Worm (Caenorhabditis elegans) whole organism, early embryonic: Measurements from ENCODE around the gene F09C6.3.

Experiments
- B0310.2 ChIP-seq: sonication (generic microtip); optimal IDR thresholded peaks from 2 replicates; lab custom pipeline; 2016; ENCODE audit warnings: mild to moderate bottlenecking, missing genetic modification characterization, missing compliant biosample characterization
- F13C5.2 ChIP-seq: sonication (generic microtip); optimal IDR thresholded peaks from 2 replicates; lab custom pipeline; 2017; ENCODE audit warnings: mild to moderate bottlenecking, missing genetic modification characterization, inconsistent platforms, missing compliant biosample characterization
- aly-1 ChIP-seq: sonication (generic microtip); optimal IDR thresholded peaks from 2 replicates; lab custom pipeline; 2016; ENCODE audit warnings: missing genetic modification characterization, missing compliant biosample characterization
- ama-1 ChIP-seq: fragments of 150-350 bp; optimal IDR thresholded peaks from 2 replicates; lab custom pipeline; 2014
- ceh-13 ChIP-seq: fragments of 200-800 bp; sonication (Bioruptor generic); optimal IDR thresholded peaks from 2 replicates; lab custom pipeline; 2018; ENCODE audit warnings: mild to moderate bottlenecking, missing genetic modification characterization, missing compliant biosample characterization
- ceh-36 ChIP-seq: sonication (generic microtip); optimal IDR thresholded peaks from 2 replicates; lab custom pipeline; 2016; ENCODE audit warnings: missing genetic modification characterization, inconsistent platforms, missing compliant biosample characterization
- ets-7 ChIP-seq: sonication (generic microtip); optimal IDR thresholded peaks from 2 replicates; lab custom pipeline; 2016; ENCODE audit warnings: missing genotype, missing genetic modification characterization, missing compliant biosample characterization
- flt-1 ChIP-seq: fragments of 200-800 bp; sonication (Bioruptor generic); IDR thresholded peaks from 2 replicates; pipeline ENCODE4 v1.3.6; 2022; ENCODE audit warnings: missing genetic modification characterization, missing compliant biosample characterization
- hmbx-1 ChIP-seq: sonication (generic microtip); optimal IDR thresholded peaks from 2 replicates; lab custom pipeline; 2016; ENCODE audit warnings: mild to moderate bottlenecking, missing genetic modification characterization, missing compliant biosample characterization
- hmg-4 ChIP-seq: fragments of 200-800 bp; sonication (Bioruptor generic); optimal IDR thresholded peaks from 2 replicates; lab custom pipeline; 2018; ENCODE audit warnings: mild to moderate bottlenecking, missing genetic modification characterization, missing compliant biosample characterization
- hnd-1 ChIP-seq: sonication (generic microtip); optimal IDR thresholded peaks from 2 replicates; lab custom pipeline; 2016; ENCODE audit warnings: missing genetic modification characterization, missing compliant biosample characterization
- pes-1 ChIP-seq: fragments of 200-800 bp; sonication (Bioruptor generic); IDR thresholded peaks from 2 replicates; pipeline ENCODE4 v1.3.6; 2022; ENCODE audit warnings: missing genetic modification reagents, missing genetic modification characterization, missing compliant biosample characterization
- scrt-1 ChIP-seq: fragments of 200-800 bp; sonication (Bioruptor generic); IDR thresholded peaks from 2 replicates; pipeline ENCODE4 v1.3.6; 2022; ENCODE audit warnings: missing genetic modification characterization, missing compliant biosample characterization
- sea-1 ChIP-seq: fragments of 200-800 bp; sonication (Bioruptor generic); conservative IDR thresholded peaks from 2 replicates; pipeline ENCODE4 v1.3.6; 2022; ENCODE audit warnings: missing genetic modification characterization, missing compliant biosample characterization
- tbx-11 ChIP-seq: fragments of 200-800 bp; sonication (Bioruptor generic); IDR thresholded peaks from 2 replicates; pipeline ENCODE4 v1.3.6; 2022; ENCODE audit warnings: missing genetic modification characterization, missing compliant biosample characterization
- tbx-37 ChIP-seq: fragments of 200-800 bp; sonication (Bioruptor generic); conservative IDR thresholded peaks from 2 replicates; pipeline ENCODE4 v1.3.6; 2022; ENCODE audit warnings: missing genetic modification reagents, missing genetic modification characterization, missing compliant biosample characterization
- tra-4 ChIP-seq: sonication (generic microtip); optimal IDR thresholded peaks from 2 replicates; lab custom pipeline; 2017; ENCODE audit warnings: missing genetic modification characterization, missing compliant biosample characterization

The F09C6.3 gene

ce11 chrV:16880054-16880453 lies at the start of gene F09C6.3:
TSS of gene F09C6.3 (minus strand) at chrV:16880154.
- TF ChIP-seq ama-1 (no peak), sea-1 (GFP tag; lab: Robert Waterston, UW) (no peak), pes-1 (GFP tag; lab: Robert Waterston, UW) (no peak), ceh-36 (tag; lab: Kevin White, UChicago) (no peak), hmg-4 (GFP tag; lab: Kevin White, UChicago) (no peak), B0310.2 (tag; lab: Kevin White, UChicago) (no peak), flt-1 (GFP tag; lab: Robert Waterston, UW) (no peak), tra-4 (tag; lab: Kevin White, UChicago) (no peak), tbx-37 (no peak), F13C5.2 (tag; lab: Kevin White, UChicago) (no peak), hnd-1 (tag; lab: Kevin White, UChicago) (no peak), hmbx-1 (tag; lab: Kevin White, UChicago) (no peak), scrt-1 (GFP tag; lab: Robert Waterston, UW) (no peak), aly-1 (tag; lab: Kevin White, UChicago) (no peak), ets-7 (tag; lab: Kevin White, UChicago) (no peak)

- no peak for TF ChIP-seq flt-1 (GFP tag; lab: Robert Waterston, UW)
- TF ChIP-seq hnd-1 (tag; lab: Kevin White, UChicago): no peak
- TF ChIP-seq scrt-1 (GFP tag; lab: Robert Waterston, UW): no peak
- TF ChIP-seq tbx-11: no peak
- TF ChIP-seq hmbx-1 (tag; lab: Kevin White, UChicago): no peak
- no peak for TF ChIP-seq aly-1 (tag; lab: Kevin White, UChicago)
- TF ChIP-seq tbx-37: no peak
- no peak for TF ChIP-seq B0310.2 (tag; lab: Kevin White, UChicago)
- TF ChIP-seq ceh-36 (tag; lab: Kevin White, UChicago): no peak
- TF ChIP-seq sea-1 (GFP tag; lab: Robert Waterston, UW): no peak
- no peak for TF ChIP-seq ets-7 (tag; lab: Kevin White, UChicago)
- TF ChIP-seq ama-1: no peak
- TF ChIP-seq tra-4 (tag; lab: Kevin White, UChicago): no peak
- no peak for TF ChIP-seq F13C5.2 (tag; lab: Kevin White, UChicago)
- no peak for TF ChIP-seq hmg-4 (GFP tag; lab: Kevin White, UChicago)
- TF ChIP-seq ceh-13 (GFP tag; lab: Kevin White, UChicago): no peak
- no peak for TF ChIP-seq pes-1 (GFP tag; lab: Robert Waterston, UW)
Measured at ce11 chrV:16927345-16927744, 47.4 kb upstream of the F09C6.3 start, which contains the start of gene Y102A5C.36. TSS of gene Y102A5C.36 (minus strand) at chrV:16927445.

- no peak for TF ChIP-seq hmg-4 (GFP tag; lab: Kevin White, UChicago)
- no peak for TF ChIP-seq hmbx-1 (tag; lab: Kevin White, UChicago)
- TF ChIP-seq ets-7 (tag; lab: Kevin White, UChicago): no peak
- no peak for TF ChIP-seq aly-1 (tag; lab: Kevin White, UChicago)
- TF ChIP-seq hnd-1 (tag; lab: Kevin White, UChicago): no peak
- no peak for TF ChIP-seq tbx-37
- TF ChIP-seq ceh-13 (GFP tag; lab: Kevin White, UChicago): no peak
- no peak for TF ChIP-seq scrt-1 (GFP tag; lab: Robert Waterston, UW)
- TF ChIP-seq ama-1: no peak
- TF ChIP-seq ceh-36 (tag; lab: Kevin White, UChicago): no peak
- no peak for TF ChIP-seq tra-4 (tag; lab: Kevin White, UChicago)
- TF ChIP-seq F13C5.2 (tag; lab: Kevin White, UChicago): no peak
- TF ChIP-seq flt-1 (GFP tag; lab: Robert Waterston, UW): no peak
- TF ChIP-seq sea-1 (GFP tag; lab: Robert Waterston, UW): no peak
- no peak for TF ChIP-seq tbx-11
- TF ChIP-seq pes-1 (GFP tag; lab: Robert Waterston, UW): no peak
Measured at ce11 chrV:16921952-16922351, 42.0 kb upstream of the F09C6.3 start, which contains the start of gene Y102A5C.4. TSS of gene Y102A5C.4 (plus strand) at chrV:16922252.

DNA sequence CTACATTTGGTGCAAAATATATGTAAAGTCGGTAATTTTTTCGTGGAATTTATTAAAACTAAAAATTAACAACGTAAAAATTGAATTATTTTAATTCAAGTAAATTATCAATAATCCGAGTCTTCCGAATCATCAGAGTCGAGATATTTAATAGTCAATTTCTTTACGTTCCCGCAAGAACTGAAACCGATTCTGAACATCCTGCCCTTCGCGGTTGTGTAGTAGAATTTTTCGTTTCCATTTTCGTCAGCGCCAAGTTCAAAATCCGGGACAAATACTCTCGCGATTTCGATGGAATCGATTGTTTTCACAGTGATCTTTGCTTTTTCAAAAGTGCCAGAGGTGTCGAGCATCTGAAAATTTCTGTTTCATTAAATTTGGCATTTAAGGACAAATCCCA lies 39.7 kb upstream of the F09C6.3 start:
- TF ChIP-seq tbx-11: no peak

ce11 chrV:16918378-16918777 lies 38.4 kb upstream of the F09C6.3 start, which contains the start of the genes fbxa-206 and Y102A5C.2:
TSS of gene fbxa-206 (minus strand) at chrV:16918478.
TSS of gene Y102A5C.2 (plus strand) at chrV:16918731.
- TF ChIP-seq hmg-4 (GFP tag; lab: Kevin White, UChicago) (no peak), hnd-1 (tag; lab: Kevin White, UChicago) (no peak), pes-1 (GFP tag; lab: Robert Waterston, UW) (no peak), tra-4 (tag; lab: Kevin White, UChicago) (no peak)

- no peak for TF ChIP-seq ama-1
- no peak for TF ChIP-seq B0310.2 (tag; lab: Kevin White, UChicago)
- no peak for TF ChIP-seq ceh-13 (GFP tag; lab: Kevin White, UChicago)
Measured at ce11 chrV:16916079-16916478, 36.1 kb upstream of the F09C6.3 start, which contains the start of gene F09C6.10. TSS of gene F09C6.10 (minus strand) at chrV:16916179.

- TF ChIP-seq scrt-1 (GFP tag; lab: Robert Waterston, UW) (no peak), ama-1 (no peak), sea-1 (GFP tag; lab: Robert Waterston, UW) (no peak), flt-1 (GFP tag; lab: Robert Waterston, UW) (no peak)
Measured at ce11 chrV:16911934-16912333, 32.0 kb upstream of the F09C6.3 start, which contains the start of gene nhr-116. TSS of gene nhr-116 (plus strand) at chrV:16912234.

ce11 chrV:16911294-16911693 lies 31.3 kb upstream of the F09C6.3 start:
- TF ChIP-seq flt-1 (GFP tag; lab: Robert Waterston, UW) (no peak), pes-1 (GFP tag; lab: Robert Waterston, UW) (no peak), B0310.2 (tag; lab: Kevin White, UChicago) (no peak), hmbx-1 (tag; lab: Kevin White, UChicago) (no peak), ama-1 (no peak), hnd-1 (tag; lab: Kevin White, UChicago) (no peak), hmg-4 (GFP tag; lab: Kevin White, UChicago) (no peak), tbx-37 (no peak), ets-7 (tag; lab: Kevin White, UChicago) (no peak), ceh-36 (tag; lab: Kevin White, UChicago) (no peak), tra-4 (tag; lab: Kevin White, UChicago) (no peak), ceh-13 (GFP tag; lab: Kevin White, UChicago) (no peak), scrt-1 (GFP tag; lab: Robert Waterston, UW) (no peak), aly-1 (tag; lab: Kevin White, UChicago) (no peak), sea-1 (GFP tag; lab: Robert Waterston, UW) (no peak), tbx-11 (no peak), F13C5.2 (tag; lab: Kevin White, UChicago) (no peak)
